Fruit fly (Drosophila melanogaster) whole organism, wandering third instar larva: ENCODE measurements around the gene CG6470.

Source experiments
- Abd-B ChIP-seq: fragments of >200 bp; optimal IDR thresholded peaks from 2 replicates; lab custom pipeline; 2017; ENCODE audit warnings: missing biosample characterization, missing genetic modification characterization
- CG32264 ChIP-seq: fragments of 200-800 bp; sonication (Bioruptor generic); optimal IDR thresholded peaks from 2 replicates; lab custom pipeline; 2016; ENCODE audit warnings: missing biosample characterization, missing genetic modification characterization
- CG9705 ChIP-seq: fragments of 200-800 bp; sonication (Bioruptor generic); optimal IDR thresholded peaks from 2 replicates; lab custom pipeline; 2018; ENCODE audit warnings: missing biosample characterization, mild to moderate bottlenecking, missing genetic modification characterization
- CrebA ChIP-seq: fragments of 200-800 bp; sonication (Bioruptor generic); optimal IDR thresholded peaks from 2 replicates; lab custom pipeline; 2016; ENCODE audit warnings: missing biosample characterization, mild to moderate bottlenecking, missing genetic modification characterization, borderline replicate concordance
- Dfd ChIP-seq: fragments of >200 bp; optimal IDR thresholded peaks from 2 replicates; lab custom pipeline; 2017; ENCODE audit warnings: missing biosample characterization, missing genetic modification characterization
- Dif ChIP-seq: fragments of 200-275, 200-300 bp; sonication (Bioruptor generic); optimal IDR thresholded peaks from 2 replicates; lab custom pipeline; 2018; ENCODE audit warnings: missing biosample characterization, missing genetic modification characterization; ENCODE audit not compliant: partially characterized antibody
- GATAd ChIP-seq: sonication (Bioruptor generic); optimal IDR thresholded peaks from 2 replicates; lab custom pipeline; 2016; ENCODE audit warnings: missing biosample characterization, missing genetic modification characterization
- HLH106 ChIP-seq: fragments of 200-800 bp; optimal IDR thresholded peaks from 3 replicates; lab custom pipeline; 2019; ENCODE audit warnings: missing biosample characterization, mild to moderate bottlenecking, missing genetic modification characterization, moderate library complexity
- Hnf4 ChIP-seq: fragments of 200-800 bp; sonication (Bioruptor generic); optimal IDR thresholded peaks from 2 replicates; lab custom pipeline; 2016; ENCODE audit warnings: missing biosample characterization, mild to moderate bottlenecking, missing genetic modification characterization
- Hr78 ChIP-seq: fragments of >200 bp; optimal IDR thresholded peaks from 2 replicates; lab custom pipeline; 2017; ENCODE audit warnings: missing biosample characterization, missing genetic modification characterization
- Hr83 ChIP-seq: fragments of 200-300 bp; sonication (Bioruptor generic); optimal IDR thresholded peaks from 2 replicates; lab custom pipeline; 2016; ENCODE audit warnings: missing biosample characterization, mild to moderate bottlenecking, missing genetic modification characterization, moderate library complexity; ENCODE audit not compliant: poor library complexity, severe bottlenecking
- Jra ChIP-seq: sonication (Bioruptor generic); optimal IDR thresholded peaks from 2 replicates; lab custom pipeline; 2016; ENCODE audit warnings: missing biosample characterization, missing genetic modification characterization
- Mio ChIP-seq: sonication (Bioruptor generic); optimal IDR thresholded peaks from 2 replicates; lab custom pipeline; 2016; ENCODE audit warnings: missing biosample characterization, missing genetic modification characterization
- Myc ChIP-seq: fragments of >200 bp; optimal IDR thresholded peaks from 2 replicates; lab custom pipeline; 2017
- N ChIP-seq: fragments of >200 bp; optimal IDR thresholded peaks from 2 replicates; lab custom pipeline; 2018; ENCODE audit warnings: missing biosample characterization, missing external identifiers, missing genetic modification characterization
- OdsH ChIP-seq: fragments of 200-800 bp; sonication (Bioruptor generic); optimal IDR thresholded peaks from 2 replicates; lab custom pipeline; 2016; ENCODE audit warnings: missing biosample characterization, mild to moderate bottlenecking, missing genetic modification characterization
- Rel ChIP-seq, 2 experiments: fragments of 200-800 bp; sonication (Bioruptor generic) in 1 of 2; optimal IDR thresholded peaks; 2 replicates in 1 of 2; 3 replicates in 1 of 2; lab custom pipeline; 2016 to 2019; ENCODE audit warnings: mild to moderate bottlenecking in 2 of 2, missing biosample characterization in 2 of 2, missing genetic modification characterization in 2 of 2, moderate library complexity in 1 of 2
- Sp1 ChIP-seq: fragments of 200-800 bp; sonication (Bioruptor generic); optimal IDR thresholded peaks from 3 replicates; lab custom pipeline; 2019; ENCODE audit warnings: missing biosample characterization, mild to moderate bottlenecking, missing genetic modification characterization, moderate library complexity
- Vsx2 ChIP-seq: fragments of 200-300, 225-300 bp; sonication (Bioruptor generic); optimal IDR thresholded peaks from 2 replicates; lab custom pipeline; 2018; ENCODE audit warnings: missing biosample characterization, missing genetic modification characterization; ENCODE audit not compliant: partially characterized antibody
- br ChIP-seq: fragments of 200-800 bp; sonication (Bioruptor generic); optimal IDR thresholded peaks from 2 replicates; lab custom pipeline; 2016; ENCODE audit warnings: missing biosample characterization, missing genetic modification characterization
- brk ChIP-seq: fragments of 200-800 bp; sonication (Bioruptor generic); optimal IDR thresholded peaks from 2 replicates; lab custom pipeline; 2016; ENCODE audit warnings: missing biosample characterization, mild to moderate bottlenecking, missing genetic modification characterization
- dl ChIP-seq, 2 experiments: fragments of 175-275, 200-275 bp in 1 of 2; fragments of 200-275 bp in 1 of 2; sonication (Bioruptor generic); optimal IDR thresholded peaks; lab custom pipeline; 2018; ENCODE audit warnings: mild to moderate bottlenecking in 2 of 2, missing biosample characterization in 2 of 2, missing genetic modification characterization in 2 of 2, moderate library complexity in 2 of 2; ENCODE audit not compliant: partially characterized antibody in 2 of 2, insufficient read depth in 1 of 2
- dmrt93B ChIP-seq: fragments of 200-800 bp; sonication (Bioruptor generic); optimal IDR thresholded peaks from 2 replicates; lab custom pipeline; 2018; ENCODE audit warnings: missing biosample characterization, mild to moderate bottlenecking, missing genetic modification characterization
- dsf ChIP-seq: sonication (Bioruptor generic); optimal IDR thresholded peaks from 2 replicates; lab custom pipeline; 2016; ENCODE audit warnings: missing biosample characterization, missing genetic modification characterization, borderline replicate concordance
- ey ChIP-seq: fragments of 200-800 bp; sonication (Bioruptor generic); optimal IDR thresholded peaks from 2 replicates; lab custom pipeline; 2016; ENCODE audit warnings: missing biosample characterization, missing genetic modification characterization
- foxo ChIP-seq, 2 experiments: fragments of 200-800 bp; sonication (Bioruptor generic); optimal IDR thresholded peaks; 2 replicates in 1 of 2; 3 replicates in 1 of 2; lab custom pipeline; 2016 to 2017; ENCODE audit warnings: missing biosample characterization in 2 of 2, missing genetic modification characterization in 2 of 2
- fru ChIP-seq: fragments of 200-800 bp; sonication (Bioruptor generic); optimal IDR thresholded peaks from 3 replicates; lab custom pipeline; 2016; ENCODE audit warnings: missing biosample characterization, mild to moderate bottlenecking, missing genetic modification characterization
- h ChIP-seq: fragments of 200-800 bp; sonication (Bioruptor generic); optimal IDR thresholded peaks from 3 replicates; lab custom pipeline; 2016; ENCODE audit warnings: missing biosample characterization, mild to moderate bottlenecking, missing genetic modification characterization
- jim ChIP-seq: fragments of 175-275, 200-325 bp; sonication (Bioruptor generic); optimal IDR thresholded peaks from 2 replicates; lab custom pipeline; 2016; ENCODE audit warnings: missing biosample characterization, mild to moderate bottlenecking, missing genetic modification characterization
- lola ChIP-seq: fragments of >200 bp; optimal IDR thresholded peaks from 2 replicates; lab custom pipeline; 2017; ENCODE audit warnings: missing biosample characterization, missing genetic modification characterization
- pan ChIP-seq: fragments of >200 bp; optimal IDR thresholded peaks from 2 replicates; lab custom pipeline; 2017
- psq ChIP-seq: fragments of 200-800 bp; sonication (Bioruptor generic); optimal IDR thresholded peaks from 3 replicates; lab custom pipeline; 2017; ENCODE audit warnings: missing biosample characterization, mild to moderate bottlenecking, missing genetic modification characterization, moderate library complexity
- rgr ChIP-seq: fragments of 200-800 bp; sonication (Bioruptor generic); optimal IDR thresholded peaks from 3 replicates; lab custom pipeline; 2016; ENCODE audit warnings: missing biosample characterization, mild to moderate bottlenecking, missing genetic modification characterization
- sage ChIP-seq: fragments of 200-800 bp; sonication (Bioruptor generic); optimal IDR thresholded peaks from 2 replicates; lab custom pipeline; 2016; ENCODE audit warnings: missing biosample characterization, mild to moderate bottlenecking, missing genetic modification characterization
- sv ChIP-seq: fragments of 200-800 bp; sonication (Bioruptor generic); optimal IDR thresholded peaks from 3 replicates; lab custom pipeline; 2016; ENCODE audit warnings: missing biosample characterization, missing genetic modification characterization
- tai ChIP-seq: sonication (Bioruptor generic); optimal IDR thresholded peaks from 2 replicates; lab custom pipeline; 2016; ENCODE audit warnings: missing biosample characterization, missing genetic modification characterization
- usp ChIP-seq: fragments of >200 bp; optimal IDR thresholded peaks from 2 replicates; lab custom pipeline; 2017; ENCODE audit warnings: missing biosample characterization, missing genetic modification characterization
- woc ChIP-seq: sonication (Bioruptor generic); optimal IDR thresholded peaks from 2 replicates; lab custom pipeline; 2016; ENCODE audit warnings: missing biosample characterization, mild to moderate bottlenecking, missing genetic modification characterization

The CG6470 gene

DNA sequence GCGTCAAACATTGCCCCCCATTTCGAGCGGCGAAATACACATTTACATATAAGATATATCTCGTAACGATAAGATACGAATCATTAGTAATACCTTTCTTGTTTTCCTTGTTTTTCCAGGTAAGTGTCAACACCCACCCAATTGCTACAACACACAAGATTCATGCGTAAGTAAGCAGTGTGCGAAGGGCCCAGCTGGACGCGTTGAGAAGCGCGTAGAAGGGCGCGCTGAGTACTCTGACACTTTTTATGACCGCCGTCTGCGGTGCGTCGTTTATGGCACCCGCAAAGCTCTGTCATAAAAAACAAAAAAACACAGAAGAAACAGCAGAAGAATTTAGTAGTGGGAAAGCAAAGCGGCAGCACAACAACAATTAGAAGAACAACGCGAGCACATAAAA lies 33.0 kb upstream of the CG6470 start:
- no peak for TF ChIP-seq CG9705
- no peak for TF ChIP-seq N (GFP tag; lab: Kevin White, UChicago)
- TF ChIP-seq CG32264 (GFP tag; lab: Kevin White, UChicago) = no peak
- no peak for TF ChIP-seq woc (GFP tag; lab: Kevin White, UChicago)
- TF ChIP-seq ey (GFP tag; lab: Kevin White, UChicago) = no peak
- TF ChIP-seq Sp1 (GFP tag; lab: Kevin White, UChicago) = no peak
- no peak for TF ChIP-seq tai (GFP tag; lab: Kevin White, UChicago)
- no peak for TF ChIP-seq Abd-B (GFP tag; lab: Kevin White, UChicago)
- no peak for TF ChIP-seq Rel (GFP tag; optimal IDR thresholded peaks at IDR 0.05; lab: Kevin White, UChicago)
- TF ChIP-seq Rel (tag; optimal IDR thresholded peaks at IDR 0.05; lab: Kevin White, UChicago) = no peak
- no peak for TF ChIP-seq dsf (GFP tag; lab: Kevin White, UChicago)
- no peak for TF ChIP-seq dmrt93B (GFP tag; lab: Kevin White, UChicago)
- no peak for TF ChIP-seq brk (GFP tag; lab: Kevin White, UChicago)
- no peak for TF ChIP-seq h (GFP tag; lab: Kevin White, UChicago)
- no peak for TF ChIP-seq usp (GFP tag; lab: Kevin White, UChicago)
- TF ChIP-seq Hr83 (GFP tag; lab: Kevin White, UChicago) = no peak
- TF ChIP-seq Vsx2 (GFP tag; lab: Kevin White, UChicago) = no peak

DNA sequence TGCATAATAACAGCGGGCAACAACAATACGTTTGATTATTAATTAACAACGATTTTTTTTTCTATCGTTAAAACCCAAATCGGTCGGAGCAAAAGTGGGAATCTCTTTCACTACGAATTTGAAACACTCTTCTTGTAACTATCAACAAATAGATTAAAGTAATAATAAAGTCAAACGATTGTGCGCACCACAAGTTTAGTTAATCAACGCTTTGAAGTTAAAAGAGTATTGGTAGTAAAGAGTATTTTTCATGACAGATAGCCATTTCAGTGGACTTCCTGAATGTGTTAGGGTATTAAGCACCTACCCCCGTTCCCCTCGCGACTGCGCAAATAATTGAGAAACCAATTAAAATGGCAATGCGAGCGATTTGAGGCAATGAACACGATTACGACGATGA lies 32.1 kb upstream of the CG6470 start:
- TF ChIP-seq sv (GFP tag; lab: Kevin White, UChicago) (peak; percentile 70), psq (GFP tag; lab: Kevin White, UChicago) (peak; percentile 49), pan (lab: Kevin White, UChicago) (no peak), CG32264 (GFP tag; lab: Kevin White, UChicago) (peak; percentile 18), usp (GFP tag; lab: Kevin White, UChicago) (no peak), h (GFP tag; lab: Kevin White, UChicago) (peak; percentile 81), Jra (GFP tag; lab: Kevin White, UChicago) (no peak), Hnf4 (GFP tag; lab: Kevin White, UChicago) (peak; percentile 73), CG9705 (peak; percentile 16), Abd-B (GFP tag; lab: Kevin White, UChicago) (no peak), jim (GFP tag; lab: Kevin White, UChicago) (no peak), OdsH (peak; percentile 76), br (GFP tag; lab: Kevin White, UChicago) (peak; percentile 75), dl (GFP tag; optimal IDR thresholded peaks at IDR 0.05; lab: Kevin White, UChicago; ENCODE audit: insufficient read depth in 1 of 2, partially characterized antibody in 2 of 2) (no peak), HLH106 (tag; lab: Kevin White, UChicago) (peak; percentile 85), sage (GFP tag; lab: Kevin White, UChicago) (no peak), dmrt93B (GFP tag; lab: Kevin White, UChicago) (peak; percentile 62), Rel (GFP tag; optimal IDR thresholded peaks at IDR 0.05; lab: Kevin White, UChicago) (no peak), Rel (tag; optimal IDR thresholded peaks at IDR 0.05; lab: Kevin White, UChicago) (peak; percentile 24), foxo (GFP tag; optimal IDR thresholded peaks at IDR 0.05; lab: Kevin White, UChicago) (peak; percentile 37 to 80), rgr (GFP tag; lab: Kevin White, UChicago) (peak; percentile 83), brk (GFP tag; lab: Kevin White, UChicago) (peak; percentile 27), Hr83 (GFP tag; lab: Kevin White, UChicago) (no peak), Mio (GFP tag; lab: Kevin White, UChicago) (no peak), tai (GFP tag; lab: Kevin White, UChicago) (peak; percentile 48), GATAd (no peak), N (GFP tag; lab: Kevin White, UChicago) (no peak), Sp1 (GFP tag; lab: Kevin White, UChicago) (peak; percentile 73), Dfd (GFP tag; lab: Kevin White, UChicago) (no peak), CrebA (GFP tag; lab: Kevin White, UChicago) (no peak), Dif (GFP tag; lab: Kevin White, UChicago) (no peak), fru (GFP tag; lab: Kevin White, UChicago) (peak; percentile 76), dsf (GFP tag; lab: Kevin White, UChicago) (no peak), Vsx2 (GFP tag; lab: Kevin White, UChicago) (no peak), Hr78 (GFP tag; lab: Kevin White, UChicago) (no peak), Myc (lab: Kevin White, UChicago) (no peak), ey (GFP tag; lab: Kevin White, UChicago) (peak; percentile 86), woc (GFP tag; lab: Kevin White, UChicago) (peak; percentile 48), lola (GFP tag; lab: Kevin White, UChicago) (no peak)
